Worm (Caenorhabditis elegans): ENCODE measurements around the gene C33D3.4.

C33D3.4 gene

DNA sequence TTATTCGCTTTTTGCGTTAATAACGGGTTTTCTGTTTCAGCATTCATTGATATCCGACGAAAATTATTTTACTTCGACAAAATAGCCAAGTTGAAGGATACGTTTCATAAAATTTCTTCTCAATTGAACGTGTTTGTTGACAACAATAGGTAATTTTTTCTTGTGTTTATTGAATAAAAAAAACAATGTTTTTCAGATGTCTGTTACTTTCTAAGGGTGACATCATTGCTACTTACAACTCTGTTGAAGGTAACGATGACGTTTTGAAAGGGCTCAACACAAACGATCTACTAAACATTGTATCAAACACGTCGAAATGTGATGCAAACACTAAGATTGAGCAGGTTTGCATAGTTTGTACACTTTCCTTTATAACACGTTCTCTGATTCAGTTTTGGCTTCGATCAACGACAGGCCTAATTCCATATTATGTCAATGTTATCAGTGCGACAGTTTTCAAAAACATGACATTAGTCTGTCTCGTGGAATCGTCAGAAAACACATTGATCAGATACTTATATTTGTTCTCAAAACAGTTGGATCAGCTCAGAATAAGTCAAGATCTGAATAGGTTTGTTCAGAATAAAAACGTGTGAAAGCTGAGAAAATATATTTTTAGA, 45.9 kb downstream of the C33D3.4 start (continued):
- TF ChIP-seq unc-62 (GFP tag; optimal IDR thresholded peaks at IDR 0.05 in 1 of 2): peak in 1 of 2 experiments; percentile 73
- no peak for TF ChIP-seq unc-62 (tag; optimal IDR thresholded peaks at IDR 0.05)
- TF ChIP-seq nhr-28 (tag; optimal IDR thresholded peaks at IDR 0.05): no peak
- no peak for TF ChIP-seq mdt-29 (GFP tag; IDR thresholded peaks at IDR 0.05)
- no peak for TF ChIP-seq mdl-1 (tag; optimal IDR thresholded peaks at IDR 0.05)
- peak in 1 of 2 experiments; percentile 28 for TF ChIP-seq hif-1 (tag; optimal IDR thresholded peaks at IDR 0.05)
- TF ChIP-seq mes-2 (tag; optimal IDR thresholded peaks at IDR 0.05; ENCODE audit: poor library complexity, severe bottlenecking): no peak
- TF ChIP-seq spr-1 (tag; optimal IDR thresholded peaks at IDR 0.05): no peak
- no peak for TF ChIP-seq dmd-8 (GFP tag; IDR thresholded peaks at IDR 0.05)
- no peak for TF ChIP-seq F10B5.3 (tag; optimal IDR thresholded peaks at IDR 0.05)
- no peak for TF ChIP-seq php-3 (GFP tag; IDR thresholded peaks at IDR 0.05)
- no peak for TF ChIP-seq lsy-2 (tag; optimal IDR thresholded peaks at IDR 0.05)
- no peak for TF ChIP-seq snpc-4 (tag; optimal IDR thresholded peaks at IDR 0.05)
- no peak for TF ChIP-seq daf-16 (GFP tag; optimal IDR thresholded peaks at IDR 0.05)
- TF ChIP-seq daf-16 (tag; optimal IDR thresholded peaks at IDR 0.05): peak; percentile 46
- no peak for TF ChIP-seq ztf-7 (tag; optimal IDR thresholded peaks at IDR 0.05)
- no peak for TF ChIP-seq lin-13 (GFP tag; optimal IDR thresholded peaks at IDR 0.05)
- TF ChIP-seq nhr-76 (tag; optimal IDR thresholded peaks at IDR 0.05): no peak
- no peak for TF ChIP-seq nhr-10 (tag; optimal IDR thresholded peaks at IDR 0.05)

Data from whole organism, L4 larva.